Fruit fly (Drosophila melanogaster) whole organism, embryonic: ENCODE measurements around the gene CG11723.

Source experiments
- Aef1 ChIP-seq: fragments of 200-800 bp; sonication (Bioruptor generic); IDR thresholded peaks from 3 replicates; pipeline ENCODE4 v1.3.6; 2022; ENCODE audit warnings: missing biosample characterization, missing genetic modification characterization
- Asciz ChIP-seq: fragments of 200-800 bp; sonication (Bioruptor generic); optimal IDR thresholded peaks from 2 replicates; lab custom pipeline; 2017; ENCODE audit warnings: missing biosample characterization, mild to moderate bottlenecking, missing genetic modification characterization, missing genetic modification reagents
- Atf6 ChIP-seq: fragments of 200-800 bp; sonication (Bioruptor generic); IDR thresholded peaks from 2 replicates; pipeline ENCODE4 v1.3.6; 2022; ENCODE audit warnings: missing biosample characterization, missing genetic modification characterization
- CG10274 ChIP-seq: fragments of 200-800 bp; sonication (Bioruptor generic); optimal IDR thresholded peaks from 3 replicates; lab custom pipeline; 2017; ENCODE audit warnings: missing biosample characterization, mild to moderate bottlenecking, missing genetic modification characterization
- CG10321 ChIP-seq: fragments of 200-800 bp; sonication (Bioruptor generic); IDR thresholded peaks from 2 replicates; pipeline ENCODE4 v1.3.6; 2022; ENCODE audit warnings: missing biosample characterization, missing genetic modification characterization
- CG10543 ChIP-seq: fragments of 200-800 bp; sonication (Bioruptor generic); optimal IDR thresholded peaks from 3 replicates; lab custom pipeline; 2017; ENCODE audit warnings: missing biosample characterization, mild to moderate bottlenecking, missing genetic modification characterization, moderate library complexity
- CG10654 ChIP-seq: fragments of 200-800 bp; sonication (Bioruptor generic); optimal IDR thresholded peaks from 2 replicates; lab custom pipeline; 2016; ENCODE audit warnings: missing biosample characterization, missing genetic modification characterization
- CG11696 ChIP-seq: fragments of 200-800 bp; sonication (Bioruptor generic); IDR thresholded peaks from 2 replicates; pipeline ENCODE4 v1.3.6; 2022; ENCODE audit warnings: missing biosample characterization, missing genetic modification characterization
- CG12391 ChIP-seq: fragments of 200-800 bp; sonication (Bioruptor generic); optimal IDR thresholded peaks from 3 replicates; lab custom pipeline; 2018; ENCODE audit warnings: missing biosample characterization, mild to moderate bottlenecking, missing genetic modification characterization, moderate library complexity
- CG13287 ChIP-seq: fragments of 200-800 bp; sonication (Bioruptor generic); IDR thresholded peaks from 2 replicates; pipeline ENCODE4 v1.3.6; 2022; ENCODE audit warnings: missing biosample characterization, missing genetic modification characterization; ENCODE audit not compliant: partially characterized antibody
- CG15011 ChIP-seq: fragments of 200-800 bp; sonication (Bioruptor generic); optimal IDR thresholded peaks from 3 replicates; lab custom pipeline; 2018; ENCODE audit warnings: missing biosample characterization, mild to moderate bottlenecking, missing genetic modification characterization
- CG1529 ChIP-seq: fragments of 200-800 bp; sonication (Bioruptor generic); optimal IDR thresholded peaks from 3 replicates; lab custom pipeline; 2018; ENCODE audit warnings: missing biosample characterization, missing genetic modification characterization
- CG15601 ChIP-seq: fragments of 200-800 bp; sonication (Bioruptor generic); optimal IDR thresholded peaks from 3 replicates; lab custom pipeline; 2019; ENCODE audit warnings: missing biosample characterization, mild to moderate bottlenecking, missing genetic modification characterization, moderate library complexity
- CG16779 ChIP-seq: fragments of 200-800 bp; sonication (Bioruptor generic); IDR thresholded peaks from 2 replicates; pipeline ENCODE4 v1.3.6; 2022; ENCODE audit warnings: missing biosample characterization, missing genetic modification characterization
- CG16863 ChIP-seq: fragments of 200-800 bp; sonication (Bioruptor generic); optimal IDR thresholded peaks from 3 replicates; lab custom pipeline; 2016; ENCODE audit warnings: missing biosample characterization, missing genetic modification characterization
- CG17568 ChIP-seq: fragments of 200-800 bp; sonication (Bioruptor generic); optimal IDR thresholded peaks from 2 replicates; lab custom pipeline; 2018; ENCODE audit warnings: missing biosample characterization, mild to moderate bottlenecking, missing genetic modification characterization, moderate library complexity
- CG32532 ChIP-seq: fragments of 200-800 bp; sonication (Bioruptor generic); IDR thresholded peaks from 2 replicates; pipeline ENCODE4 v1.3.6; 2022; ENCODE audit warnings: missing biosample characterization, missing genetic modification characterization
- CG34376 ChIP-seq: fragments of 200-800 bp; sonication (Bioruptor generic); optimal IDR thresholded peaks from 2 replicates; lab custom pipeline; 2018; ENCODE audit warnings: missing biosample characterization, mild to moderate bottlenecking, missing genetic modification characterization
- CG4707 ChIP-seq: fragments of 200-800 bp; sonication (Bioruptor generic); optimal IDR thresholded peaks from 2 replicates; lab custom pipeline; 2018; ENCODE audit warnings: missing biosample characterization, mild to moderate bottlenecking, missing genetic modification characterization, moderate library complexity
- CG6654 ChIP-seq: fragments of 200-800 bp; sonication (Bioruptor generic); optimal IDR thresholded peaks from 2 replicates; lab custom pipeline; 2017; ENCODE audit warnings: missing biosample characterization, mild to moderate bottlenecking, missing genetic modification characterization
- CG6813 ChIP-seq: fragments of 200-800 bp; sonication (Bioruptor generic); optimal IDR thresholded peaks from 2 replicates; lab custom pipeline; 2017; ENCODE audit warnings: missing biosample characterization, missing genetic modification characterization, mild to moderate bottlenecking, moderate library complexity, missing genetic modification reagents
- CG6854 ChIP-seq: fragments of 200-800 bp; sonication (Bioruptor generic); optimal IDR thresholded peaks from 3 replicates; lab custom pipeline; 2017; ENCODE audit warnings: missing biosample characterization, mild to moderate bottlenecking, missing genetic modification characterization
- CG9437 ChIP-seq: fragments of 200-800 bp; sonication (Bioruptor generic); optimal IDR thresholded peaks from 2 replicates; lab custom pipeline; 2018; ENCODE audit warnings: missing biosample characterization, mild to moderate bottlenecking, missing genetic modification characterization
- CG9797 ChIP-seq: fragments of 200-800 bp; sonication (Bioruptor generic); optimal IDR thresholded peaks from 3 replicates; lab custom pipeline; 2018; ENCODE audit warnings: missing biosample characterization, mild to moderate bottlenecking, missing genetic modification characterization
- Eip74EF ChIP-seq, 2 experiments: fragments of 200-800 bp in 1 of 2; fragments of >200 bp in 1 of 2; sonication (Bioruptor generic) in 1 of 2; optimal IDR thresholded peaks; 2 replicates each; lab custom pipeline; 2017 to 2019; ENCODE audit warnings: missing biosample characterization in 2 of 2, missing genetic modification characterization in 2 of 2, mild to moderate bottlenecking in 1 of 2, moderate library complexity in 1 of 2
- HHEX ChIP-seq: fragments of 200-800 bp; sonication (Bioruptor generic); optimal IDR thresholded peaks from 3 replicates; lab custom pipeline; 2017; ENCODE audit warnings: missing biosample characterization, mild to moderate bottlenecking, missing genetic modification characterization, missing genetic modification reagents
- Jarid2 ChIP-seq: fragments of 200-800 bp; sonication (Bioruptor generic); optimal IDR thresholded peaks from 3 replicates; lab custom pipeline; 2017; ENCODE audit warnings: mild to moderate bottlenecking, missing biosample characterization, missing genetic modification reagents, missing genetic modification characterization
- NC2β ChIP-seq: fragments of 200-800 bp; sonication (Bioruptor generic); optimal IDR thresholded peaks from 2 replicates; lab custom pipeline; 2016; ENCODE audit warnings: missing biosample characterization, missing genetic modification characterization
- NfI ChIP-seq: fragments of 200-800 bp; sonication (Bioruptor generic); optimal IDR thresholded peaks from 3 replicates; lab custom pipeline; 2018; ENCODE audit warnings: missing biosample characterization, mild to moderate bottlenecking, missing genetic modification characterization, moderate library complexity
- Pdp1 ChIP-seq, 2 experiments: fragments of 200-800 bp; sonication (Bioruptor generic); optimal IDR thresholded peaks; 3 replicates each; lab custom pipeline; 2016; ENCODE audit warnings: missing biosample characterization in 2 of 2, missing genetic modification characterization in 2 of 2, mild to moderate bottlenecking in 1 of 2, moderate library complexity in 1 of 2
- Ravus ChIP-seq: fragments of 200-800 bp; sonication (Bioruptor generic); IDR thresholded peaks from 2 replicates; pipeline ENCODE4 v1.3.6; 2022; ENCODE audit warnings: missing biosample characterization, missing genetic modification characterization
- Rfx ChIP-seq: fragments of 200-800 bp; sonication (Bioruptor generic); IDR thresholded peaks from 2 replicates; pipeline ENCODE4 v1.3.6; 2022; ENCODE audit warnings: missing biosample characterization, missing genetic modification characterization
- Xrp1 ChIP-seq: fragments of 200-800 bp; sonication (Bioruptor generic); IDR thresholded peaks from 2 replicates; pipeline ENCODE4 v1.3.6; 2022; ENCODE audit warnings: missing biosample characterization, missing genetic modification characterization
- YL-1 ChIP-seq: fragments of 200-800 bp; sonication (Bioruptor generic); optimal IDR thresholded peaks from 3 replicates; lab custom pipeline; 2017; ENCODE audit warnings: missing biosample characterization, mild to moderate bottlenecking, missing genetic modification characterization
- ato ChIP-seq: fragments of 200-800 bp; sonication (Bioruptor generic); IDR thresholded peaks from 2 replicates; pipeline ENCODE4 v1.3.6; 2022; ENCODE audit warnings: missing biosample characterization, missing genetic modification characterization; ENCODE audit not compliant: partially characterized antibody
- az2 ChIP-seq: fragments of 200-800 bp; sonication (Bioruptor generic); optimal IDR thresholded peaks from 3 replicates; lab custom pipeline; 2016; ENCODE audit warnings: missing biosample characterization, missing genetic modification characterization
- br ChIP-seq: fragments of >200 bp; optimal IDR thresholded peaks from 2 replicates; lab custom pipeline; 2017
- cas ChIP-seq: fragments of 200-800 bp; sonication (Bioruptor generic); IDR thresholded peaks from 2 replicates; pipeline ENCODE4 v1.3.6; 2022; ENCODE audit warnings: missing biosample characterization, missing genetic modification characterization
- gce ChIP-seq: fragments of 200-800 bp; sonication (Bioruptor generic); IDR thresholded peaks from 3 replicates; pipeline ENCODE4 v1.3.6; 2022; ENCODE audit warnings: missing biosample characterization, missing genetic modification characterization
- hkb ChIP-seq, 2 experiments: fragments of 200-800 bp in 1 of 2; fragments of >200 bp in 1 of 2; sonication (Bioruptor generic) in 1 of 2; IDR thresholded peaks in 1 of 2; optimal IDR thresholded peaks in 1 of 2; 2 replicates each; pipeline versions ENCODE4 v1.3.6 to Lab custom; 2017 to 2022; ENCODE audit warnings: missing biosample characterization in 1 of 2, missing genetic modification characterization in 1 of 2
- lov ChIP-seq, 2 experiments: fragments of 200-800 bp in 1 of 2; fragments of >200 bp in 1 of 2; sonication (Bioruptor generic) in 1 of 2; IDR thresholded peaks in 1 of 2; optimal IDR thresholded peaks in 1 of 2; 2 replicates in 1 of 2; 3 replicates in 1 of 2; pipeline versions ENCODE4 v1.3.6 to Lab custom; 2017 to 2022; ENCODE audit warnings: missing biosample characterization in 1 of 2, missing genetic modification characterization in 1 of 2
- mirr ChIP-seq: fragments of 200-800 bp; sonication (Bioruptor generic); optimal IDR thresholded peaks from 3 replicates; lab custom pipeline; 2018; ENCODE audit warnings: missing biosample characterization, mild to moderate bottlenecking, missing genetic modification characterization
- pb ChIP-seq: fragments of 200-800 bp; sonication (Bioruptor generic); optimal IDR thresholded peaks from 3 replicates; lab custom pipeline; 2016; ENCODE audit warnings: missing biosample characterization, missing genetic modification characterization
- row ChIP-seq: fragments of 200-800 bp; sonication (Bioruptor generic); IDR thresholded peaks from 3 replicates; pipeline ENCODE4 v1.3.6; 2022; ENCODE audit warnings: missing biosample characterization, missing genetic modification characterization
- ssp ChIP-seq: fragments of 200-800 bp; sonication (Bioruptor generic); IDR thresholded peaks from 2 replicates; pipeline ENCODE4 v1.3.6; 2022; ENCODE audit warnings: missing biosample characterization, missing genetic modification characterization
- trem ChIP-seq: fragments of 200-800 bp; optimal IDR thresholded peaks from 3 replicates; lab custom pipeline; 2019; ENCODE audit warnings: missing biosample characterization, mild to moderate bottlenecking, missing genetic modification characterization, moderate library complexity
- tup ChIP-seq: fragments of 200-800 bp; sonication (Bioruptor generic); optimal IDR thresholded peaks from 2 replicates; lab custom pipeline; 2016; ENCODE audit warnings: missing biosample characterization, mild to moderate bottlenecking, missing genetic modification characterization, moderate library complexity
- unc-4 ChIP-seq: fragments of 200-800 bp; sonication (Bioruptor generic); IDR thresholded peaks from 2 replicates; pipeline ENCODE4 v1.3.6; 2022; ENCODE audit warnings: missing biosample characterization, missing genetic modification characterization; ENCODE audit not compliant: partially characterized antibody
- z ChIP-seq: fragments of 200-800 bp; sonication (Bioruptor generic); IDR thresholded peaks from 3 replicates; pipeline ENCODE4 v1.3.6; 2022; ENCODE audit warnings: missing biosample characterization, missing genetic modification characterization

CG11723 gene

DNA sequence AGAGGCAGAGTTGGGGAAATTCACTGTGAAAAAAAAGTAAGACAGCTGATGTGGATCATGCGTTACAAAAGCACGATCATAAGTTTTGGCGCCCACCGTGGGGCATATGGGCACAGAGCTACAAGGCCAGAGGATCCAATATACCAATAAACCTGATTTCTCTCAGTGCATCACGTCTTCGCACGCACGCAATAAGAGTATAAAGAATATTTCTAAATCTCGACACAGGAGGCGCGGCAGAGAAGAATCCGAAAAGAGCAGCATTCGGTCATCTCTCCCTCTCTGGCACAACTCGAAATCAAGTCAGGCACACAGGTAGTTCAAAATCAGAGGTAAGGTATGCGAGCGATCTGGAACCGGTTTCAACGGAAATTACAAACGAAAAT, 16.5 kb upstream of the CG11723 start (continued):
- TF ChIP-seq CG34376 (GFP tag; lab: Kevin White, UChicago): no peak
- no peak for TF ChIP-seq br (lab: Kevin White, UChicago)
- TF ChIP-seq tup (GFP tag; lab: Kevin White, UChicago): peak; percentile 52
- peak; percentile 90 for TF ChIP-seq trem
- TF ChIP-seq CG9797 (GFP tag; lab: Kevin White, UChicago): peak; percentile 23
- TF ChIP-seq CG16863: peak; percentile 95
- TF ChIP-seq CG13287 (GFP tag; lab: Robert Waterston, UW): no peak
- peak; percentile 98 for TF ChIP-seq Xrp1 (GFP tag; lab: Robert Waterston, UW)
- TF ChIP-seq CG6654: peak; percentile 70
- TF ChIP-seq ssp (GFP tag; lab: Robert Waterston, UW): peak; percentile 87
- TF ChIP-seq HHEX (GFP tag; lab: Kevin White, UChicago): peak; percentile 80
- peak; percentile 79 for TF ChIP-seq Asciz (GFP tag; lab: Kevin White, UChicago)
- peak; percentile 50 for TF ChIP-seq Ravus (GFP tag; lab: Robert Waterston, UW)
- 0 out of 2 replicates have a peak, but pooled peaks have one; percentile 32 for TF ChIP-seq CG10321
- peak in 1 of 2 experiments; percentile 57 for TF ChIP-seq Eip74EF (GFP tag; optimal IDR thresholded peaks at IDR 0.05; lab: Kevin White, UChicago)
- TF ChIP-seq CG11696 (GFP tag; lab: Robert Waterston, UW): peak; percentile 81
- TF ChIP-seq NfI (GFP tag; lab: Kevin White, UChicago): peak; percentile 74
- peak; percentile 50 for TF ChIP-seq Jarid2 (GFP tag; lab: Kevin White, UChicago)
- TF ChIP-seq CG10543 (GFP tag; lab: Kevin White, UChicago): no peak
- no peak for TF ChIP-seq ato (GFP tag; lab: Robert Waterston, UW)
- no peak for TF ChIP-seq mirr (GFP tag; lab: Kevin White, UChicago)
- TF ChIP-seq CG9437: peak; percentile 73
- TF ChIP-seq CG10274 (GFP tag; lab: Kevin White, UChicago): peak; percentile 78
- peak; percentile 79 for TF ChIP-seq z
- peak; percentile 89 for TF ChIP-seq Rfx
- peak; percentile 73 for TF ChIP-seq CG17568
- TF ChIP-seq CG10654 (GFP tag; lab: Kevin White, UChicago): peak; percentile 78
- peak; percentile 44 for TF ChIP-seq CG15011 (GFP tag; lab: Kevin White, UChicago)
- TF ChIP-seq CG1529 (GFP tag; lab: Kevin White, UChicago): peak; percentile 91
- TF ChIP-seq row: peak; percentile 94
- no peak for TF ChIP-seq hkb (optimal IDR thresholded peaks at IDR 0.05; lab: Kevin White, UChicago)
- peak; percentile 91 for TF ChIP-seq hkb (GFP tag; IDR thresholded peaks at IDR 0.05; lab: Robert Waterston, UW)
- TF ChIP-seq pb (GFP tag; lab: Kevin White, UChicago): peak; percentile 90
- peak; percentile 69 to 91 for TF ChIP-seq Pdp1 (GFP tag; optimal IDR thresholded peaks at IDR 0.05; lab: Kevin White, UChicago)
- peak; percentile 90 for TF ChIP-seq CG6813 (GFP tag; lab: Kevin White, UChicago)
- peak; percentile 84 for TF ChIP-seq Atf6 (GFP tag; lab: Robert Waterston, UW)
- TF ChIP-seq az2: peak; percentile 86
- TF ChIP-seq CG15601 (tag; lab: Kevin White, UChicago): peak; percentile 86
- TF ChIP-seq NC2β (GFP tag; lab: Kevin White, UChicago): peak; percentile 83
- TF ChIP-seq CG12391 (tag; lab: Kevin White, UChicago): peak; percentile 91
- TF ChIP-seq lov (optimal IDR thresholded peaks at IDR 0.05; lab: Kevin White, UChicago): no peak
- peak; percentile 97 for TF ChIP-seq lov (GFP tag; IDR thresholded peaks at IDR 0.05; lab: Robert Waterston, UW)
- peak; percentile 78 for TF ChIP-seq cas (GFP tag; lab: Robert Waterston, UW)
- TF ChIP-seq CG32532: peak; percentile 90
- TF ChIP-seq gce: peak; percentile 90
- peak; percentile 44 for TF ChIP-seq YL-1 (GFP tag; lab: Kevin White, UChicago)
- TF ChIP-seq CG16779 (GFP tag; lab: Robert Waterston, UW): peak; percentile 86
- TF ChIP-seq Aef1 (GFP tag; lab: Robert Waterston, UW): peak; percentile 89
- TF ChIP-seq CG4707 (GFP tag; lab: Kevin White, UChicago): peak; percentile 81
- TF ChIP-seq unc-4 (GFP tag; lab: Robert Waterston, UW): no peak
- peak; percentile 62 for TF ChIP-seq CG6854 (GFP tag; lab: Kevin White, UChicago)
